Worm (Caenorhabditis elegans): ENCODE data around the gene R09D1.12.

The R09D1.12 gene

DNA sequence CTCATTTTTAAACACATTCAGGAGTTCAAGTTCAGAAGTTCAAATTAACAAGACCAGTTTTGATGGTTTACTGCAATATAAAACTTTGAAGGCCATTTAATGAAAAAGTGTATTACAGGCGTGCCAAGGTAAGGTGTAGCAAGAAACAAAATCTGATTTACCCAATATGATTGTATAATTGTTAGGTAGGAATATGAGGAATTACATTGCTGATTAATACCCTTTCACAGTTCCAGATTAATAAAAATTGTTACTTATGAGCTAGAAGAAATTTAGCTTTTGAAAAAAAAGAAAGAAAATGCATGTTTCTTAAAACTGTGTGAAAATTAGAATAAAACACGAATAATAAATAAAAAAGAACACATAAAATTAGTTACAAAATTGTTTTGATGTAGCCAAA is 18.5 kb downstream of the R09D1.12 start, which contains the start of gene kin-15:
kin-15 (minus strand) TSS at position 101 of the 400 bp plus-strand sequence.
- TF ChIP-seq jun-1 (tag; optimal IDR thresholded peaks at IDR 0.05) (no peak), egl-5 (tag; optimal IDR thresholded peaks at IDR 0.05) (no peak), lsy-12 (tag; optimal IDR thresholded peaks at IDR 0.05) (no peak), pha-4 (tag; optimal IDR thresholded peaks at IDR 0.05) (no peak), fos-1 (tag; optimal IDR thresholded peaks at IDR 0.05) (no peak), nhr-77 (tag; optimal IDR thresholded peaks at IDR 0.05) (no peak), nhr-237 (tag; optimal IDR thresholded peaks at IDR 0.05) (no peak), elt-2 (tag; optimal IDR thresholded peaks at IDR 0.05) (no peak), hmg-11 (tag; optimal IDR thresholded peaks at IDR 0.05) (no peak), nhr-67 (tag; optimal IDR thresholded peaks at IDR 0.05) (no peak)

DNA sequence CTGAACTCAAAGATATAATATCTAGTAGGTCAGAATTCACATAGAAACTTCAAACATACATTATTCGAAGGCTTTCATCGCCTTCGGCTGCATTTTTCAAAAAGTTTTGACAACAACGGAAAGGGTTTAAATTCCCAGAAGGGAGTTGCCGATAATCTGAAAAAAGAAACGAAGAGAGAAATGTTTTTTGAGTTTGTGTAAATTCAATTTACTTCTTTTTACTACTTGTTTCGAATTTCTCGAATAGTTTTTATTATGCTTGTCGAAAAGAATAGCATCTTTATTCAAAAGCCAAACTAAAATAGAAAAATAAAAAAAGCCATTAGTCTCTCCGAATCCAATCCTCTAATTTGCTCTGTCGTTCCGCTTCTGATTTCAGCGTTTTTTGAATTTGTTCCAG is 21.0 kb downstream of the R09D1.12 start:
- TF ChIP-seq fkh-10 (GFP tag; optimal IDR thresholded peaks at IDR 0.05) (peak; percentile 75), mml-1 (tag; optimal IDR thresholded peaks at IDR 0.05) (no peak), zag-1 (tag; optimal IDR thresholded peaks at IDR 0.05) (no peak)

DNA sequence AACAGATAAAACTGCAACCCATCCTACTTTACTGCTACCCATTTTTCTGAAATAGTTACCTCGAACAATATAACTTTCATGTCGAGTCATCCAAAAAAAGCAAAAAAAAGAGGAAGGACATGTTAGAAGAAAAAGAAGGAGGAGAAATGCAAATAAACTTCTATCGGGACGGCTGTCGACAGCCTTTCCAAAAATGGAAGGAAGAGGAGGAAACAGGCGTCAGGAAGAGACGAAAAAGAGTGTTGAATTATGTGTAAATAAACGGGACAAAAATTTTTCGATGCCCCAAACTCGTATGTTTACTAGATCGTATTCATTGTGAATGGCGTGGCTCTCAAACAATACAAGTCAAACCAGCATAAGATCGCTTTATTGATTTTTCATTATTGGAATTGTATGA is 24.4 kb downstream of the R09D1.12 start, which contains the start of gene M176.5:
M176.5 (minus strand) TSS at position 101 of the 400 bp plus-strand sequence.
- TF ChIP-seq mml-1 (tag; optimal IDR thresholded peaks at IDR 0.05) (no peak), pha-4 (tag; optimal IDR thresholded peaks at IDR 0.05) (peak; percentile 78), ceh-82 (tag; optimal IDR thresholded peaks at IDR 0.05) (no peak), nhr-67 (tag; optimal IDR thresholded peaks at IDR 0.05) (no peak), skn-1 (tag; optimal IDR thresholded peaks at IDR 0.05) (no peak), eor-1 (tag; optimal IDR thresholded peaks at IDR 0.05) (no peak), nhr-23 (tag; optimal IDR thresholded peaks at IDR 0.05) (no peak), hmg-11 (tag; optimal IDR thresholded peaks at IDR 0.05) (peak; percentile 5)

DNA sequence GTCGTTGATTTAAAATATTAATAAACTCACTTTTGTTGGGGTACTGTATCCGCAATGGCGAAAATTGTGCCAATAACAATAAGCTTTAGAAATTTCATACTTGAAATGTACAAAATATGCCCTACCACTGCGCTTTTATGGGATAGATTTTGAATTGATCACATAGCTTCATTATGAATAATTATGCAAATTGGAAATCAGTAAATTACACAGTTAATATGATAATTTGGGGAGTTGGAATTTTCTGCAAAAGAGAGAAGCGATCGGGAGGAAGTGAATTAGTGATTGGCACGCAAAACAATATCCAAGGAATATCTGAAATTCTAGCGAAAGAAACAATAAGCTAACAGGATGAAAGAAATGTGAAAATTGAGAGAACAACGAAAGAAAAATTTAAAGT is 26.0 kb downstream of the R09D1.12 start, which contains the start of gene M176.10:
M176.10 (minus strand) TSS at position 101 of the 400 bp plus-strand sequence.
- no peak for TF ChIP-seq nhr-25 (tag; optimal IDR thresholded peaks at IDR 0.05)
- TF ChIP-seq daf-12 (tag; optimal IDR thresholded peaks at IDR 0.05): no peak
- no peak for TF ChIP-seq ceh-28 (tag; optimal IDR thresholded peaks at IDR 0.05)
- TF ChIP-seq sea-2 (GFP tag; optimal IDR thresholded peaks at IDR 0.05): no peak
- no peak for TF ChIP-seq tbx-2 (tag; optimal IDR thresholded peaks at IDR 0.05)
- TF ChIP-seq nhr-237 (tag; optimal IDR thresholded peaks at IDR 0.05): no peak

DNA sequence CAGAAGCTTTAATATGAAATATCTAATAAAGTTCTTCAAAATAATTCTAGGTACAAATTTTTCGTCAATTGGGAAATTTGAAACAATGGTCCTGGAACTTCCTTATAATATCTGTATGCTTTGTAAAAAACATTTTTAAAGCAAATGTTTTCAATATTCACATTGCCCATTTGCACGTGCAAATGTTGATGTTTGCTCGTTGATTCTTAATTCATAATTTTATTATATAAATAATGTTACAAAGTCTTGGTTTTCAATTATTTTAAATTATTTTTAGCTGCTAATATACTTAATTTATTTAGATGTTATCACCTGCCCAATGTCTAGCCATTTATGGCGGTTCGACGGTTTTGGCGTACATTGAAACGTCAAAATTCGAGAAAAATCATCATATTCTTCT is 30.1 kb downstream of the R09D1.12 start, which contains the start of gene M176.11:
M176.11 (plus strand) TSS at position 301 of the 400 bp plus-strand sequence.
- TF ChIP-seq mdl-1 (tag; optimal IDR thresholded peaks at IDR 0.05): no peak
- TF ChIP-seq nhr-67 (tag; optimal IDR thresholded peaks at IDR 0.05): no peak
- no peak for TF ChIP-seq ztf-4 (tag; optimal IDR thresholded peaks at IDR 0.05)
- no peak for TF ChIP-seq daf-12 (tag; optimal IDR thresholded peaks at IDR 0.05)
- no peak for TF ChIP-seq sea-2 (GFP tag; optimal IDR thresholded peaks at IDR 0.05)
- TF ChIP-seq lsy-12 (tag; optimal IDR thresholded peaks at IDR 0.05): no peak
- no peak for TF ChIP-seq mml-1 (tag; optimal IDR thresholded peaks at IDR 0.05)
- TF ChIP-seq ama-1 (optimal IDR thresholded peaks at IDR 0.05): no peak
- TF ChIP-seq hmg-11 (tag; optimal IDR thresholded peaks at IDR 0.05): no peak
- no peak for TF ChIP-seq nhr-12 (tag; optimal IDR thresholded peaks at IDR 0.05)

DNA sequence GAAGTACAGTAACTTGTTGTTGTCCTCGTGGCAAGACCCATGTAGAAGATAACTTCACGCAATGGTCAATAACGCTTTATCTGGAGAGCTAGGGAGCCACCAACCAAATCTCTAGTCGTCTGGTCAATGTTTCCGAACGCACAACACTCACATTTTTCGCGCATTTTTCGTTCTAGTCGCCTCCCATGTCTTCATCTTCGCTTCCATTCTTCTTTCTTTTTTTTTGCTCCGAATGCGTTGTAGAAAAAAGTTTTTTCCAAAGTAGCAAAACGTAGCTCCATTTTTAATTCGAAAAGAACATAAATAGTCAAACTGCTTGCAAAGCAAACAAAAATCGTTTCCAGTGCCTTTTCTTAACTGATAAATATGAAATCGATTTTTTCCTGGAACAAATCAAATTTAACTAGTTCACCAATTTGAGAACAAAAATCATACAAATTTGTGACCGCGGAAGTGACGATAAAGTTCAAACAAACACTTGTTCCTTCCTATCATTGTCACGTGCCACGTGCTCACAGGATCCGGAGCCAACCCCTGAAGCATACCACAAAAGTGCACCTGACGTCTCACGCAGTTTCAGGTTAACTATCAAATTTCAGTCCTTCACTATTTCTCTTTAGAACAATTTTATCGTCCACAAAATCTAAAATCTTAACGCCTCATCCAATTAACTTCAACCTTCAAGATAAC is 33.1 kb downstream of the R09D1.12 start:
- TF ChIP-seq fos-1 (tag; optimal IDR thresholded peaks at IDR 0.05): no peak
- peak; percentile 55 for TF ChIP-seq pqm-1 (tag; optimal IDR thresholded peaks at IDR 0.05)
- no peak for TF ChIP-seq nhr-77 (tag; optimal IDR thresholded peaks at IDR 0.05)
- peak; percentile 39 for TF ChIP-seq elt-2 (tag; optimal IDR thresholded peaks at IDR 0.05)
- no peak for TF ChIP-seq nhr-67 (tag; optimal IDR thresholded peaks at IDR 0.05)
- TF ChIP-seq nhr-76 (tag; optimal IDR thresholded peaks at IDR 0.05): no peak
- no peak for TF ChIP-seq lin-15B (tag; optimal IDR thresholded peaks at IDR 0.05)
- peak; percentile 13 for TF ChIP-seq pha-4 (tag; optimal IDR thresholded peaks at IDR 0.05)
- peak; percentile 26 for TF ChIP-seq jun-1 (tag; optimal IDR thresholded peaks at IDR 0.05)
